Worm (Caenorhabditis elegans) whole organism, young adult: ENCODE measurements around the gene nhr-142.
A peak's percentile ranks its signal among the peaks of the same experiment; 100 is the strongest.

Experiments used
- C06A6.2 ChIP-seq: fragments of 200-800 bp; sonication (Bioruptor generic); conservative IDR thresholded peaks from 2 replicates; pipeline ENCODE4 v1.3.6; 2022; ENCODE audit warnings: missing genetic modification characterization, missing compliant biosample characterization
- D2030.7 ChIP-seq: fragments of 200-800 bp; sonication (Bioruptor generic); IDR thresholded peaks from 2 replicates; pipeline ENCODE4 v1.3.6; 2022; ENCODE audit warnings: missing genetic modification reagents, missing genetic modification characterization, missing compliant biosample characterization
- F55B11.4 ChIP-seq: sonication (generic microtip); optimal IDR thresholded peaks from 2 replicates; lab custom pipeline; 2016; ENCODE audit warnings: missing compliant biosample characterization, missing genetic modification characterization, borderline replicate concordance; ENCODE audit not compliant: insufficient read depth
- K11D2.4 ChIP-seq: fragments of 200-800 bp; sonication (Bioruptor generic); IDR thresholded peaks from 2 replicates; pipeline ENCODE4 v1.3.6; 2022; ENCODE audit warnings: missing genetic modification reagents, missing genetic modification characterization, missing compliant biosample characterization
- T07F8.4 ChIP-seq: sonication (generic microtip); optimal IDR thresholded peaks from 2 replicates; lab custom pipeline; 2016; ENCODE audit warnings: mild to moderate bottlenecking, missing genetic modification characterization, moderate library complexity, missing compliant biosample characterization
- Y53G8AR.9 ChIP-seq: fragments of 200-800 bp; sonication (Bioruptor generic); conservative IDR thresholded peaks from 2 replicates; pipeline ENCODE4 v1.3.6; 2022; ENCODE audit warnings: missing genetic modification reagents, missing genetic modification characterization, missing compliant biosample characterization
- Y67H2A.10 ChIP-seq: fragments of 200-800 bp; sonication (Bioruptor generic); conservative IDR thresholded peaks from 2 replicates; pipeline ENCODE4 v1.3.6; 2022; ENCODE audit warnings: missing genetic modification reagents, missing genetic modification characterization, missing compliant biosample characterization
- cebp-1 ChIP-seq, 2 experiments: fragments of 200-800 bp in 1 of 2; sonication (Bioruptor generic) in 1 of 2; sonication (generic microtip) in 1 of 2; IDR thresholded peaks in 1 of 2; optimal IDR thresholded peaks in 1 of 2; 2 replicates each; pipeline versions ENCODE4 v1.3.6 to Lab custom; 2017 to 2022; ENCODE audit warnings: missing compliant biosample characterization in 2 of 2, missing genetic modification characterization in 2 of 2, mild to moderate bottlenecking in 1 of 2, missing genetic modification reagents in 1 of 2, moderate library complexity in 1 of 2
- ceh-79 ChIP-seq: sonication (generic microtip); optimal IDR thresholded peaks from 2 replicates; lab custom pipeline; 2017; ENCODE audit warnings: mild to moderate bottlenecking, missing genetic modification characterization, missing compliant biosample characterization
- chd-7 ChIP-seq: sonication (generic microtip); optimal IDR thresholded peaks from 2 replicates; lab custom pipeline; 2016; ENCODE audit warnings: mild to moderate bottlenecking, missing genetic modification characterization, moderate library complexity, missing compliant biosample characterization
- die-1 ChIP-seq: sonication (generic microtip); optimal IDR thresholded peaks from 2 replicates; lab custom pipeline; 2016; ENCODE audit warnings: missing genotype, mild to moderate bottlenecking, missing genetic modification characterization, missing compliant biosample characterization
- dox-1 ChIP-seq: fragments of 200-800 bp; sonication (Bioruptor generic); IDR thresholded peaks from 2 replicates; pipeline ENCODE4 v1.3.6; 2022; ENCODE audit warnings: missing genetic modification reagents, missing genetic modification characterization, missing compliant biosample characterization
- efl-1 ChIP-seq: fragments of 150-350 bp; optimal IDR thresholded peaks from 2 replicates; lab custom pipeline; 2014; ENCODE audit warnings: missing biosample characterization, missing genetic modification reagents, missing genetic modification characterization
- egl-44 ChIP-seq: fragments of 200-800 bp; sonication (Bioruptor generic); IDR thresholded peaks from 2 replicates; pipeline ENCODE4 v1.3.6; 2022; ENCODE audit warnings: missing genetic modification reagents, missing genetic modification characterization, missing compliant biosample characterization
- fkh-3 ChIP-seq: sonication (generic microtip); optimal IDR thresholded peaks from 2 replicates; lab custom pipeline; 2016; ENCODE audit warnings: mild to moderate bottlenecking, missing genetic modification characterization, missing compliant biosample characterization
- him-1 ChIP-seq: sonication (generic microtip); optimal IDR thresholded peaks from 2 replicates; lab custom pipeline; 2016; ENCODE audit warnings: missing genotype, missing genetic modification reagents, missing genetic modification characterization, missing compliant biosample characterization
- hsf-1 ChIP-seq: fragments of 200-800 bp; sonication (Bioruptor generic); IDR thresholded peaks from 2 replicates; pipeline ENCODE4 v1.3.6; 2022; ENCODE audit warnings: missing genetic modification reagents, missing genetic modification characterization, missing compliant biosample characterization
- lag-1 ChIP-seq: fragments of 200-800 bp; sonication (Bioruptor generic); IDR thresholded peaks from 2 replicates; pipeline ENCODE4 v1.3.6; 2022; ENCODE audit warnings: missing genetic modification reagents, missing genetic modification characterization, missing compliant biosample characterization
- let-526 ChIP-seq: fragments of 200-800 bp; sonication (Bioruptor generic); IDR thresholded peaks from 2 replicates; pipeline ENCODE4 v1.3.6; 2022; ENCODE audit warnings: missing genetic modification reagents, missing genetic modification characterization, missing compliant biosample characterization
- let-607 ChIP-seq, 2 experiments: fragments of 200-800 bp in 1 of 2; sonication (Bioruptor generic) in 1 of 2; sonication (generic microtip) in 1 of 2; optimal IDR thresholded peaks; 2 replicates each; lab custom pipeline; 2016 to 2018; ENCODE audit warnings: mild to moderate bottlenecking in 2 of 2, missing compliant biosample characterization in 2 of 2, missing genetic modification characterization in 2 of 2, moderate library complexity in 2 of 2, missing genotype in 1 of 2
- lin-26 ChIP-seq: fragments of 200-800 bp; sonication (Bioruptor generic); IDR thresholded peaks from 2 replicates; pipeline ENCODE4 v1.3.6; 2022; ENCODE audit warnings: missing genetic modification reagents, missing genetic modification characterization, missing compliant biosample characterization
- lin-40 ChIP-seq: sonication (generic microtip); optimal IDR thresholded peaks from 2 replicates; lab custom pipeline; 2016; ENCODE audit warnings: missing genetic modification characterization, mild to moderate bottlenecking, missing compliant biosample characterization, missing genotype, missing genetic modification reagents
- lsl-1 ChIP-seq: fragments of 200-800 bp; sonication (Bioruptor generic); optimal IDR thresholded peaks from 2 replicates; lab custom pipeline; 2018; ENCODE audit warnings: mild to moderate bottlenecking, missing genetic modification characterization, moderate library complexity, missing compliant biosample characterization
- madf-6 ChIP-seq: fragments of 200-800 bp; sonication (Bioruptor generic); IDR thresholded peaks from 2 replicates; pipeline ENCODE4 v1.3.6; 2022; ENCODE audit warnings: missing genetic modification reagents, missing genetic modification characterization, missing compliant biosample characterization
- mcd-1 ChIP-seq: fragments of 200-800 bp; sonication (Bioruptor generic); IDR thresholded peaks from 2 replicates; pipeline ENCODE4 v1.3.6; 2022; ENCODE audit warnings: missing genetic modification reagents, missing genetic modification characterization, missing compliant biosample characterization
- mel-28 ChIP-seq: sonication (generic microtip); optimal IDR thresholded peaks from 2 replicates; lab custom pipeline; 2016; ENCODE audit warnings: borderline replicate concordance, mild to moderate bottlenecking, missing genetic modification characterization, missing compliant biosample characterization
- mxl-1 ChIP-seq: sonication (generic microtip); optimal IDR thresholded peaks from 2 replicates; lab custom pipeline; 2016; ENCODE audit warnings: missing genetic modification characterization, missing compliant biosample characterization
- nhr-179 ChIP-seq: sonication (generic microtip); optimal IDR thresholded peaks from 2 replicates; lab custom pipeline; 2016; ENCODE audit warnings: mild to moderate bottlenecking, missing genetic modification characterization, missing compliant biosample characterization
- nhr-80 ChIP-seq: sonication (generic microtip); optimal IDR thresholded peaks from 2 replicates; lab custom pipeline; 2016; ENCODE audit warnings: missing genetic modification characterization, missing compliant biosample characterization
- pha-4 ChIP-seq: fragments of 150-350 bp; sonication (generic microtip); optimal IDR thresholded peaks from 2 replicates; lab custom pipeline; 2014; ENCODE audit warnings: missing biosample characterization, missing genetic modification reagents, missing genetic modification characterization
- rcor-1 ChIP-seq: fragments of 200-800 bp; sonication (Bioruptor generic); IDR thresholded peaks from 2 replicates; pipeline ENCODE4 v1.3.6; 2022; ENCODE audit warnings: missing genetic modification reagents, missing genetic modification characterization, missing compliant biosample characterization
- sdz-38 ChIP-seq: sonication (generic microtip); optimal IDR thresholded peaks from 2 replicates; lab custom pipeline; 2016; ENCODE audit warnings: missing genotype, missing genetic modification characterization, missing compliant biosample characterization
- sea-2 ChIP-seq: fragments of 200-800 bp; sonication (Bioruptor generic); IDR thresholded peaks from 2 replicates; pipeline ENCODE4 v1.3.6; 2022; ENCODE audit warnings: missing genetic modification characterization, missing compliant biosample characterization
- snpc-1.3 ChIP-seq: sonication (generic microtip); optimal IDR thresholded peaks from 2 replicates; lab custom pipeline; 2017; ENCODE audit warnings: missing genetic modification characterization, mild to moderate bottlenecking, missing compliant biosample characterization, antibody characterized with exemption, moderate library complexity, missing genotype, missing genetic modification reagents; ENCODE audit not compliant: insufficient read depth
- snpc-4 ChIP-seq, 5 experiments: fragments of 150-350 bp in 1 of 5; sonication (generic microtip) in 4 of 5; optimal IDR thresholded peaks; 2 replicates each; lab custom pipeline; 2014 to 2018; ENCODE audit warnings: missing genetic modification characterization in 5 of 5, missing biosample characterization in 3 of 5, antibody characterized with exemption in 2 of 5, mild to moderate bottlenecking in 2 of 5, missing compliant biosample characterization in 2 of 5, missing genotype in 2 of 5, moderate library complexity in 2 of 5, missing genetic modification reagents in 1 of 5
- somi-1 ChIP-seq: fragments of 200-800 bp; sonication (Bioruptor generic); optimal IDR thresholded peaks from 2 replicates; lab custom pipeline; 2018; ENCODE audit warnings: mild to moderate bottlenecking, missing genetic modification characterization, missing compliant biosample characterization
- unc-130 ChIP-seq: sonication (generic microtip); optimal IDR thresholded peaks from 2 replicates; lab custom pipeline; 2016; ENCODE audit warnings: missing genetic modification reagents, missing genetic modification characterization, missing compliant biosample characterization
- unc-62 ChIP-seq: fragments of 150-350 bp; optimal IDR thresholded peaks from 2 replicates; lab custom pipeline; 2014; ENCODE audit warnings: missing biosample characterization, missing genetic modification reagents, missing genetic modification characterization
- zfh-2 ChIP-seq: fragments of 200-800 bp; sonication (Bioruptor generic); conservative IDR thresholded peaks from 2 replicates; pipeline ENCODE4 v1.3.6; 2022; ENCODE audit warnings: missing genetic modification reagents, missing genetic modification characterization, missing compliant biosample characterization
- ztf-18 ChIP-seq: sonication (generic microtip); optimal IDR thresholded peaks from 2 replicates; lab custom pipeline; 2016; ENCODE audit warnings: missing genotype, mild to moderate bottlenecking, missing genetic modification characterization, missing compliant biosample characterization
- ztf-22 ChIP-seq: fragments of 200-800 bp; sonication (Bioruptor generic); optimal IDR thresholded peaks from 2 replicates; lab custom pipeline; 2018; ENCODE audit warnings: mild to moderate bottlenecking, missing genetic modification characterization, moderate library complexity, missing compliant biosample characterization
- ztf-26 ChIP-seq: sonication (generic microtip); optimal IDR thresholded peaks from 2 replicates; lab custom pipeline; 2017; ENCODE audit warnings: missing genetic modification characterization, missing compliant biosample characterization
- ztf-3 ChIP-seq: fragments of 200-800 bp; sonication (Bioruptor generic); optimal IDR thresholded peaks from 2 replicates; lab custom pipeline; 2018; ENCODE audit warnings: mild to moderate bottlenecking, missing genetic modification characterization, missing compliant biosample characterization

The nhr-142 gene

DNA sequence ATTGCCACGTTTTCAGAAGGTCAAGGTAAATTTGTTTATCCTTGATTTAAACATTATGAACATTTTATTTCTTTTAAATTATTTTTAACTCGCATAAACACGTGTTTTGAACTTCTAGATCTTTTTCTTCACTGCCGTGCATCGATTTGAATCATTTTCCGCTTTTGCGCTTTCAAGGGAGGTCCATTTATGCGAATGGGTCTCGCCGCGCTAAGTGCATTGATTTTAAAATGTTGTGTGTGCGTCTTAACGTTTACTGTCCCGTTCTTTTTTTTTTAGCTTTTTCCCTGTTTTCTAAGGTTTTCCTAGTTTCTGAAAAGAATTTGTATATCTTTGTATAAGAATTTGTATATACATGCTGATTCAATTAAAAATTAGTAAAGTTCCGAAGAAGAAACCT lies 35.1 kb upstream of the nhr-142 start (continued):
- TF ChIP-seq ceh-79 (tag; lab: Kevin White, UChicago) (no peak), unc-62 (GFP tag; lab: Kevin White, UChicago) (no peak), nhr-179 (tag; lab: Kevin White, UChicago) (no peak), efl-1 (peak; percentile 19), hsf-1 (GFP tag; lab: Robert Waterston, UW) (no peak), Y53G8AR.9 (GFP tag; lab: Robert Waterston, UW) (no peak), zfh-2 (GFP tag; lab: Robert Waterston, UW) (no peak), rcor-1 (GFP tag; lab: Robert Waterston, UW) (no peak), egl-44 (no peak), K11D2.4 (GFP tag; lab: Robert Waterston, UW) (no peak), D2030.7 (GFP tag; lab: Robert Waterston, UW) (no peak), him-1 (no peak), mcd-1 (GFP tag; lab: Robert Waterston, UW) (no peak), Y67H2A.10 (GFP tag; lab: Robert Waterston, UW) (no peak), ztf-18 (tag; lab: Kevin White, UChicago) (no peak), sdz-38 (no peak), ztf-22 (GFP tag; lab: Kevin White, UChicago) (no peak)

DNA sequence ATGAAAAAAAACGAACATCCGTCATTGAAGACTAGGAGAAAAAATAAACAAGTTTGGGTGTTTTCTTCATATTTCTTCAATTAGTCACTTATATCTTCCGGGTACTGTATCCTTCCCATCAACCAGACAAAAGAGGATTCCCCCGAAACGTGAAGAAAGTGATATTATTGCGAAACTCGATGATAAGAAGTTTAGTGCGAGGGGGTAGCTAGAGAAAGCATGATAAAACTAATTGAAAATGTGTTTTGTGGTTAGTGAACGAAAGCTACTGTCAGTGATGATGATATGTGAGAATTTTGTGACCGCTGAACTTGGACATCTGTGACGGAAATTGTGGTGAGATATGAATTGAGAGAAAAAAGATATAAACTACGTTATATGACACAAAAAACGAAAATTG lies 32.6 kb upstream of the nhr-142 start:
- TF ChIP-seq T07F8.4 (no peak), let-607 (tag; optimal IDR thresholded peaks at IDR 0.05; lab: Kevin White, UChicago) (no peak), ztf-3 (no peak), mel-28 (tag; lab: Kevin White, UChicago) (no peak), C06A6.2 (GFP tag; lab: Robert Waterston, UW) (no peak), unc-130 (GFP tag; lab: Kevin White, UChicago) (no peak), zfh-2 (GFP tag; lab: Robert Waterston, UW) (no peak), lin-26 (GFP tag; lab: Robert Waterston, UW) (no peak), fkh-3 (tag; lab: Kevin White, UChicago) (no peak), lag-1 (GFP tag; lab: Robert Waterston, UW) (no peak), somi-1 (peak; percentile 67), snpc-4 (GFP tag; optimal IDR thresholded peaks at IDR 0.05; lab: Kevin White, UChicago) (no peak), snpc-4 (tag; optimal IDR thresholded peaks at IDR 0.05; lab: Kevin White, UChicago) (no peak), egl-44 (no peak), K11D2.4 (GFP tag; lab: Robert Waterston, UW) (0 out of 2 replicates have a peak, but pooled peaks have one; percentile 32), pha-4 (tag; lab: Kevin White, UChicago) (no peak), nhr-80 (tag; lab: Kevin White, UChicago) (peak; percentile 85), F55B11.4 (tag; lab: Kevin White, UChicago) (no peak), sea-2 (no peak), die-1 (tag; lab: Kevin White, UChicago) (peak; percentile 14), ztf-26 (tag; lab: Kevin White, UChicago) (peak; percentile 62), snpc-1.3 (no peak), lsl-1 (GFP tag; lab: Kevin White, UChicago) (no peak), madf-6 (no peak), cebp-1 (GFP tag; IDR thresholded peaks at IDR 0.05; lab: Robert Waterston, UW) (peak; percentile 61; the same call in 1 of the 2 replicates), cebp-1 (tag; optimal IDR thresholded peaks at IDR 0.05; lab: Kevin White, UChicago) (peak; percentile 87), dox-1 (GFP tag; lab: Robert Waterston, UW) (0 out of 2 replicates have a peak, but pooled peaks have one; percentile 16), chd-7 (tag; lab: Kevin White, UChicago) (no peak), mxl-1 (tag; lab: Kevin White, UChicago) (no peak), lin-40 (tag; lab: Kevin White, UChicago) (peak; percentile 70), let-526 (no peak)
